Fruit fly (Drosophila melanogaster): ENCODE data around the gene CG17343.

DNA sequence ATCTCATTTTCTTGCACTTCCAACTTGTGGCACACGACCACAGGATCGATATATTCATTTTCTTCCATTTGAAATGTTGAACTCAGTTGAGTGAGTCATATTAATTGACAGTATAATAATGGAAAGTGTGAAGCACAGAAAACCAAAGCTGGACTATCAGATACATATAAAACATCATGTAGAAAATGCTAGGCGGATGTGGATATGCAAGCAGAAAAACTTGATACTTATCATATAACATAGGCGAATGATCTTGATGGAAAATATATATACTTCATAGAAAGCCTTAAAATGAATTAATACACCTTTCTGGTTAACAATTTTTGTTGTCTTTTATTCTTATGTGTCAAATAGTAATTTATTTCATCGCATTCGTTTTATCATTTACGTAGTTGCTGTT, 14.2 kb downstream of the CG17343 start, which contains the start of gene CG10700:
- TF ChIP-seq CG6854 (GFP tag; optimal IDR thresholded peaks at IDR 0.05) = no peak
- no peak for TF ChIP-seq CG31627 (GFP tag; optimal IDR thresholded peaks at IDR 0.05)
- no peak for TF ChIP-seq Blimp-1 (GFP tag; optimal IDR thresholded peaks at IDR 0.05)
- no peak for TF ChIP-seq Sox102F (GFP tag; optimal IDR thresholded peaks at IDR 0.05)
- no peak for TF ChIP-seq Lpt (GFP tag; optimal IDR thresholded peaks at IDR 0.05)
